Worm (Caenorhabditis elegans) whole organism, mixed stage, embryonic: ENCODE data around the gene Y40C5A.4.

Experiments used
- bed-3 ChIP-seq: fragments of 200-800 bp; sonication (Bioruptor generic); optimal IDR thresholded peaks from 3 replicates; lab custom pipeline; 2018; ENCODE audit warnings: mild to moderate bottlenecking, missing genetic modification characterization, moderate library complexity, missing compliant biosample characterization
- blmp-1 ChIP-seq: fragments of 150-350 bp; optimal IDR thresholded peaks from 2 replicates; lab custom pipeline; 2014; ENCODE audit warnings: missing biosample characterization, missing genetic modification characterization
- ceh-39 ChIP-seq: fragments of 150-350 bp; optimal IDR thresholded peaks from 2 replicates; lab custom pipeline; 2014; ENCODE audit warnings: missing biosample characterization, missing genetic modification characterization
- ceh-43 ChIP-seq: fragments of 200-800 bp; sonication (Bioruptor generic); optimal IDR thresholded peaks from 2 replicates; lab custom pipeline; 2018; ENCODE audit warnings: mild to moderate bottlenecking, missing genetic modification characterization, moderate library complexity, missing compliant biosample characterization
- ceh-83 ChIP-seq: fragments of 200-800 bp; sonication (Bioruptor generic); optimal IDR thresholded peaks from 2 replicates; lab custom pipeline; 2018; ENCODE audit warnings: mild to moderate bottlenecking, missing genetic modification characterization, missing compliant biosample characterization
- ces-1 ChIP-seq: fragments of 150-350 bp; optimal IDR thresholded peaks from 2 replicates; lab custom pipeline; 2014; ENCODE audit warnings: missing biosample characterization, missing genetic modification reagents, missing genetic modification characterization
- cnd-1 ChIP-seq: fragments of 200-800 bp; sonication (Bioruptor generic); optimal IDR thresholded peaks from 2 replicates; lab custom pipeline; 2018; ENCODE audit warnings: mild to moderate bottlenecking, missing genetic modification characterization, missing compliant biosample characterization
- drap-1 ChIP-seq: fragments of 200-800 bp; sonication (Bioruptor generic); optimal IDR thresholded peaks from 3 replicates; lab custom pipeline; 2018; ENCODE audit warnings: mild to moderate bottlenecking, missing genetic modification characterization, missing compliant biosample characterization
- elt-1 ChIP-seq: sonication (generic microtip); optimal IDR thresholded peaks from 2 replicates; lab custom pipeline; 2017; ENCODE audit warnings: missing genetic modification characterization, mild to moderate bottlenecking, missing compliant biosample characterization, antibody characterized with exemption, moderate library complexity, borderline replicate concordance; ENCODE audit not compliant: insufficient read depth
- elt-3 ChIP-seq: fragments of 150-350 bp; optimal IDR thresholded peaks from 2 replicates; lab custom pipeline; 2014; ENCODE audit warnings: missing biosample characterization, missing genetic modification characterization
- flh-1 ChIP-seq: fragments of 200-800 bp; sonication (Bioruptor generic); optimal IDR thresholded peaks from 2 replicates; lab custom pipeline; 2018; ENCODE audit warnings: mild to moderate bottlenecking, missing genetic modification characterization, moderate library complexity, missing compliant biosample characterization
- ham-2 ChIP-seq: fragments of 200-800 bp; sonication (Bioruptor generic); optimal IDR thresholded peaks from 2 replicates; lab custom pipeline; 2018; ENCODE audit warnings: mild to moderate bottlenecking, missing genetic modification characterization, missing compliant biosample characterization
- hlh-1 ChIP-seq: fragments of 150-350 bp; optimal IDR thresholded peaks from 2 replicates; lab custom pipeline; 2014; ENCODE audit warnings: missing biosample characterization, missing genetic modification reagents, missing genetic modification characterization
- lin-13 ChIP-seq: fragments of 150-350 bp; optimal IDR thresholded peaks from 2 replicates; lab custom pipeline; 2014; ENCODE audit warnings: missing biosample characterization, missing genetic modification characterization
- lin-32 ChIP-seq: fragments of 200-800 bp; sonication (Bioruptor generic); optimal IDR thresholded peaks from 2 replicates; lab custom pipeline; 2018; ENCODE audit warnings: mild to moderate bottlenecking, missing genetic modification characterization, missing compliant biosample characterization
- lsy-2 ChIP-seq: fragments of 150-350 bp; optimal IDR thresholded peaks from 2 replicates; lab custom pipeline; 2014; ENCODE audit warnings: missing biosample characterization, missing genetic modification characterization
- mab-5 ChIP-seq: fragments of 150-350 bp; optimal IDR thresholded peaks from 2 replicates; lab custom pipeline; 2014; ENCODE audit warnings: missing biosample characterization, missing genetic modification characterization
- mep-1 ChIP-seq: fragments of 150-350 bp; optimal IDR thresholded peaks from 2 replicates; lab custom pipeline; 2017; ENCODE audit warnings: missing biosample characterization, missing genetic modification reagents, missing genetic modification characterization, inconsistent platforms
- mls-2 ChIP-seq: sonication (generic microtip); optimal IDR thresholded peaks from 2 replicates; lab custom pipeline; 2016; ENCODE audit warnings: mild to moderate bottlenecking, missing genetic modification characterization, moderate library complexity, missing compliant biosample characterization
- nhr-12 ChIP-seq: fragments of 150-350 bp; optimal IDR thresholded peaks from 2 replicates; lab custom pipeline; 2014; ENCODE audit warnings: missing biosample characterization, missing genetic modification characterization
- nhr-2 ChIP-seq: fragments of 150-350 bp; optimal IDR thresholded peaks from 2 replicates; lab custom pipeline; 2014; ENCODE audit warnings: missing biosample characterization, missing genetic modification characterization
- nhr-237 ChIP-seq: fragments of 150-350 bp; optimal IDR thresholded peaks from 2 replicates; lab custom pipeline; 2014; ENCODE audit warnings: missing biosample characterization, missing genetic modification characterization
- nhr-28 ChIP-seq: fragments of 150-350 bp; optimal IDR thresholded peaks from 2 replicates; lab custom pipeline; 2014; ENCODE audit warnings: missing biosample characterization, missing genetic modification characterization
- nhr-76 ChIP-seq: sonication (generic microtip); optimal IDR thresholded peaks from 2 replicates; lab custom pipeline; 2017; ENCODE audit warnings: missing biosample characterization, missing genetic modification characterization
- pha-4 ChIP-seq: fragments of 150-350 bp; optimal IDR thresholded peaks from 2 replicates; lab custom pipeline; 2018; ENCODE audit warnings: missing biosample characterization, missing genetic modification reagents, missing genetic modification characterization
- sem-2 ChIP-seq: fragments of 200-800 bp; sonication (Bioruptor generic); optimal IDR thresholded peaks from 2 replicates; lab custom pipeline; 2018; ENCODE audit warnings: mild to moderate bottlenecking, missing genetic modification characterization, missing compliant biosample characterization
- snpc-4 ChIP-seq: fragments of 150-350 bp; optimal IDR thresholded peaks from 2 replicates; lab custom pipeline; 2014; ENCODE audit warnings: missing biosample characterization, missing genetic modification characterization
- sptf-1 ChIP-seq: sonication (generic microtip); optimal IDR thresholded peaks from 2 replicates; lab custom pipeline; 2017; ENCODE audit warnings: mild to moderate bottlenecking, missing genetic modification characterization, moderate library complexity, missing compliant biosample characterization
- tbx-8 ChIP-seq: fragments of 200-800 bp; sonication (Bioruptor generic); optimal IDR thresholded peaks from 2 replicates; lab custom pipeline; 2018; ENCODE audit warnings: mild to moderate bottlenecking, missing genetic modification characterization, moderate library complexity, missing compliant biosample characterization
- unc-120 ChIP-seq: sonication (generic microtip); optimal IDR thresholded peaks from 2 replicates; lab custom pipeline; 2017; ENCODE audit warnings: missing genetic modification characterization, missing compliant biosample characterization; ENCODE audit not compliant: poor library complexity, severe bottlenecking
- unc-39 ChIP-seq: fragments of 150-350 bp; optimal IDR thresholded peaks from 2 replicates; lab custom pipeline; 2014; ENCODE audit warnings: missing biosample characterization, missing genetic modification characterization
- unc-62 ChIP-seq: fragments of 150-350 bp; optimal IDR thresholded peaks from 2 replicates; lab custom pipeline; 2014; ENCODE audit warnings: missing biosample characterization, missing genetic modification reagents, missing genetic modification characterization
- ztf-11 ChIP-seq: fragments of 150-350 bp; optimal IDR thresholded peaks from 2 replicates; lab custom pipeline; 2014; ENCODE audit warnings: missing biosample characterization, missing genetic modification characterization

The Y40C5A.4 gene

DNA sequence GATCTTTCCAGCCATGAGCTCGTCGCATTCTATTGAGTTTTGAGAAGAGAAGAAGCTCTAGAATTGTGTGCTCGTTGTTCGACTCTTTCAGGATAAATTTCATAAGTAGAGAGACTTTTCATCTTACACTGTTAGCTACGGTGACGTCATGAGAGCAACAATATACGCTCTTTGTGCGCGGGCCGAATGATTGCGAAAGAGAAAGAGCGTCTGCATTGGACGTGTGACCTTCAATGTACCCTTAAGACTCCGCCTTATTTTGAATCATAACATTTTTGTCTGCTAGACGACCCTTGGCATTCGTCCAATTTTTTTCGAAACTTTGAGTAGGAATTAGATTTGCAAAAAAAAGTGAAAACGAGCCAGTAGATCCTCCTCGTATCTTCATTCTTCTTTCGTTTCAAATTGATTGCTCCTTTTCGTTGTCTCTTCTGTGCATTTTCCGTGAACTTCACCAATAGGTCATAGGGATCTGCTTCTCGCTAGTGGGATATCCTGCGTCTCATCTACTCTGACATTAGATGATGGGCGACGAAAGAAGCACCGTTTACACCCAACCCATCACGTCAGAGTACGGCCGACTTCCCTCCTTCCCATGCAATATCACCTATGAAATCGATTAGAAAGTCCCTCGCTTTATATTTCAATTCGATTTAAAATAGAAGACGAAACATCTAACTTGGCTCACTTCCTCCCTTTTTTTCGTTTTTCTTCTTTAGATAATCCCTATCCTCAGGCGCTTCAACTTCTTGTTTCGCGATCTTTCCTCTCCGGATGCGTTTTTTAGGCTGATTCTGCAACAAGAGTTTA is 26.8 kb upstream of the Y40C5A.4 start:
- TF ChIP-seq nhr-76 = no peak
- peak; percentile 48 for TF ChIP-seq unc-62 (GFP tag; lab: Kevin White, UChicago)
- TF ChIP-seq blmp-1 (tag; lab: Kevin White, UChicago) = no peak
- TF ChIP-seq lin-32 (GFP tag; lab: Kevin White, UChicago) = no peak
- no peak for TF ChIP-seq unc-39 (tag; lab: Kevin White, UChicago)
- no peak for TF ChIP-seq elt-1 (tag; lab: Kevin White, UChicago)
- TF ChIP-seq unc-120 (tag; lab: Kevin White, UChicago) = peak; percentile 28
- TF ChIP-seq snpc-4 (tag; lab: Kevin White, UChicago) = no peak
- TF ChIP-seq, all 35 proteins: peak for 2

ce11 chrIV:7390126-7390766 is 25.3 kb upstream of the Y40C5A.4 start:
- TF ChIP-seq mab-5 (tag; lab: Kevin White, UChicago) (no peak), ztf-11 (no peak), unc-120 (tag; lab: Kevin White, UChicago) (peak; percentile 54), ceh-39 (tag; lab: Kevin White, UChicago) (no peak), sem-2 (no peak), nhr-28 (tag; lab: Kevin White, UChicago) (no peak), nhr-76 (no peak), flh-1 (GFP tag; lab: Kevin White, UChicago) (no peak), ceh-43 (GFP tag; lab: Kevin White, UChicago) (no peak), ceh-83 (no peak), drap-1 (GFP tag; lab: Kevin White, UChicago) (no peak), hlh-1 (tag; lab: Kevin White, UChicago) (peak; percentile 95), lsy-2 (tag; lab: Kevin White, UChicago) (no peak), lin-13 (tag; lab: Kevin White, UChicago) (no peak), elt-3 (tag; lab: Kevin White, UChicago) (no peak), ces-1 (GFP tag; lab: Kevin White, UChicago) (peak; percentile 25), snpc-4 (tag; lab: Kevin White, UChicago) (no peak), sptf-1 (no peak), mls-2 (tag; lab: Kevin White, UChicago) (no peak), lin-32 (GFP tag; lab: Kevin White, UChicago) (no peak), bed-3 (GFP tag; lab: Kevin White, UChicago) (no peak), cnd-1 (tag; lab: Kevin White, UChicago) (no peak), pha-4 (tag; lab: Kevin White, UChicago) (no peak), nhr-12 (no peak), nhr-237 (tag; lab: Kevin White, UChicago) (no peak)

DNA sequence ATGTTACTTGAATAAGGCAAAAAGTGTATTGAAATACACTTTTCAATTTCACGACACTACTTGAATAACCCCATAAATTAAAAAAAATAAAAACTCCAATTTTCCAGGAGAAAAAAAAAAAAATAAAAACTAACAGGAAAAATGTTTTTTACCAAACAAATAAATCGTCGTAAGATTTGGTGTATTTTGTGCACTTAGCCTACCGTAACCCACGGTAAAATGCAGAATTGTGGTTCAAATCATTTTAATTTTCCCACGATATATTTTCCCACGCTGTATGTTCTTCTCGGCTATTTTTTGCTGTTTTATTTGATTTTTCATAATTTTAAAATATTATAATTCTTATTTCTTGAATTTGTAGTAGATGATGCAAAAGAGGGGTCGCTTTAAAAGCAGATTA is 24.8 kb upstream of the Y40C5A.4 start:
- no peak for TF ChIP-seq mep-1 (tag; lab: Kevin White, UChicago)
- peak; percentile 63 for TF ChIP-seq lsy-2 (tag; lab: Kevin White, UChicago)

DNA sequence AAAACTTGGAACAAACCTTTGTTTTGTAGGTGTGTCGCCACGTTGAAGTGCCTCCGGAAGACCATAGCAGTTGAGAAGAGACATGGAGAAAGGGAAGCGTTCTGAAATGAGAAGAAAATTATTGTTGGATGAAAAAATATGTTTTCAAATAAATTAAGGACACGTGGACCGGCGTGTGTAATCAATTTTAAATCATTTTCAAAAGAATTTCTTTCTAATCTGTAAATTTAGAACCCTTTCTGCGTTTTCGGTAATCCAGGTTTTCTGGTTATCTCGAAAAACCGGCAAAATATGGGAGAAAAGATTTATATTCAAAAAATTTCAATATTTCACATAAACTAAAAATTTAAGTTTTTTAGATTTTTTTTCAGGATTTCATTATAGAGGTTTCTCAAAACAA is 23.9 kb upstream of the Y40C5A.4 start, which contains the start of gene mob-3:
Gene mob-3 (minus strand): TSS at position 101 of the 400 bp plus-strand sequence.
- TF ChIP-seq mab-5 (tag; lab: Kevin White, UChicago) = no peak
- TF ChIP-seq lsy-2 (tag; lab: Kevin White, UChicago) = no peak
- no peak for TF ChIP-seq nhr-76
- TF ChIP-seq tbx-8 (GFP tag; lab: Kevin White, UChicago) = no peak
- no peak for TF ChIP-seq ham-2 (GFP tag; lab: Kevin White, UChicago)
- TF ChIP-seq pha-4 (tag; lab: Kevin White, UChicago) = no peak
- TF ChIP-seq unc-120 (tag; lab: Kevin White, UChicago) = no peak
- no peak for TF ChIP-seq nhr-2 (tag; lab: Kevin White, UChicago)
